Worm (Caenorhabditis elegans): ENCODE data around the gene sdz-16.

- no peak for TF ChIP-seq lin-13 (tag; optimal IDR thresholded peaks at IDR 0.05)
- no peak for TF ChIP-seq flh-1 (GFP tag; optimal IDR thresholded peaks at IDR 0.05)
- TF ChIP-seq ham-2 (GFP tag; optimal IDR thresholded peaks at IDR 0.05): no peak
- no peak for TF ChIP-seq unc-62 (GFP tag; optimal IDR thresholded peaks at IDR 0.05)
Measured at ce11 chrV:17303392-17303791, 24.4 kb downstream of the sdz-16 start.

Measured in whole organism, mixed stage, embryonic.